Worm (Caenorhabditis elegans) whole organism, mixed stage, embryonic: ENCODE measurements around the gene him-14.

Experiments
- M03D4.4 ChIP-seq: sonication (generic microtip); optimal IDR thresholded peaks from 2 replicates; lab custom pipeline; 2017; ENCODE audit warnings: mild to moderate bottlenecking, missing genetic modification characterization, missing compliant biosample characterization
- bed-3 ChIP-seq: fragments of 200-800 bp; sonication (Bioruptor generic); optimal IDR thresholded peaks from 3 replicates; lab custom pipeline; 2018; ENCODE audit warnings: mild to moderate bottlenecking, missing genetic modification characterization, moderate library complexity, missing compliant biosample characterization
- blmp-1 ChIP-seq: fragments of 150-350 bp; optimal IDR thresholded peaks from 2 replicates; lab custom pipeline; 2014; ENCODE audit warnings: missing biosample characterization, missing genetic modification characterization
- ceh-39 ChIP-seq: fragments of 150-350 bp; optimal IDR thresholded peaks from 2 replicates; lab custom pipeline; 2014; ENCODE audit warnings: missing biosample characterization, missing genetic modification characterization
- ceh-43 ChIP-seq: fragments of 200-800 bp; sonication (Bioruptor generic); optimal IDR thresholded peaks from 2 replicates; lab custom pipeline; 2018; ENCODE audit warnings: mild to moderate bottlenecking, missing genetic modification characterization, moderate library complexity, missing compliant biosample characterization
- ceh-83 ChIP-seq: fragments of 200-800 bp; sonication (Bioruptor generic); optimal IDR thresholded peaks from 2 replicates; lab custom pipeline; 2018; ENCODE audit warnings: mild to moderate bottlenecking, missing genetic modification characterization, missing compliant biosample characterization
- ces-1 ChIP-seq: fragments of 150-350 bp; optimal IDR thresholded peaks from 2 replicates; lab custom pipeline; 2014; ENCODE audit warnings: missing biosample characterization, missing genetic modification reagents, missing genetic modification characterization
- cnd-1 ChIP-seq: fragments of 200-800 bp; sonication (Bioruptor generic); optimal IDR thresholded peaks from 2 replicates; lab custom pipeline; 2018; ENCODE audit warnings: mild to moderate bottlenecking, missing genetic modification characterization, missing compliant biosample characterization
- drap-1 ChIP-seq: fragments of 200-800 bp; sonication (Bioruptor generic); optimal IDR thresholded peaks from 3 replicates; lab custom pipeline; 2018; ENCODE audit warnings: mild to moderate bottlenecking, missing genetic modification characterization, missing compliant biosample characterization
- elt-1 ChIP-seq: sonication (generic microtip); optimal IDR thresholded peaks from 2 replicates; lab custom pipeline; 2017; ENCODE audit warnings: missing genetic modification characterization, mild to moderate bottlenecking, missing compliant biosample characterization, antibody characterized with exemption, moderate library complexity, borderline replicate concordance; ENCODE audit not compliant: insufficient read depth
- elt-3 ChIP-seq: fragments of 150-350 bp; optimal IDR thresholded peaks from 2 replicates; lab custom pipeline; 2014; ENCODE audit warnings: missing biosample characterization, missing genetic modification characterization
- flh-1 ChIP-seq: fragments of 200-800 bp; sonication (Bioruptor generic); optimal IDR thresholded peaks from 2 replicates; lab custom pipeline; 2018; ENCODE audit warnings: mild to moderate bottlenecking, missing genetic modification characterization, moderate library complexity, missing compliant biosample characterization
- ham-2 ChIP-seq: fragments of 200-800 bp; sonication (Bioruptor generic); optimal IDR thresholded peaks from 2 replicates; lab custom pipeline; 2018; ENCODE audit warnings: mild to moderate bottlenecking, missing genetic modification characterization, missing compliant biosample characterization
- hlh-1 ChIP-seq: fragments of 150-350 bp; optimal IDR thresholded peaks from 2 replicates; lab custom pipeline; 2014; ENCODE audit warnings: missing biosample characterization, missing genetic modification reagents, missing genetic modification characterization
- lin-13 ChIP-seq: fragments of 150-350 bp; optimal IDR thresholded peaks from 2 replicates; lab custom pipeline; 2014; ENCODE audit warnings: missing biosample characterization, missing genetic modification characterization
- lin-32 ChIP-seq: fragments of 200-800 bp; sonication (Bioruptor generic); optimal IDR thresholded peaks from 2 replicates; lab custom pipeline; 2018; ENCODE audit warnings: mild to moderate bottlenecking, missing genetic modification characterization, missing compliant biosample characterization
- lsy-2 ChIP-seq: fragments of 150-350 bp; optimal IDR thresholded peaks from 2 replicates; lab custom pipeline; 2014; ENCODE audit warnings: missing biosample characterization, missing genetic modification characterization
- mab-5 ChIP-seq: fragments of 150-350 bp; optimal IDR thresholded peaks from 2 replicates; lab custom pipeline; 2014; ENCODE audit warnings: missing biosample characterization, missing genetic modification characterization
- mep-1 ChIP-seq: fragments of 150-350 bp; optimal IDR thresholded peaks from 2 replicates; lab custom pipeline; 2017; ENCODE audit warnings: missing biosample characterization, missing genetic modification reagents, missing genetic modification characterization, inconsistent platforms
- mls-2 ChIP-seq: sonication (generic microtip); optimal IDR thresholded peaks from 2 replicates; lab custom pipeline; 2016; ENCODE audit warnings: mild to moderate bottlenecking, missing genetic modification characterization, moderate library complexity, missing compliant biosample characterization
- nhr-12 ChIP-seq: fragments of 150-350 bp; optimal IDR thresholded peaks from 2 replicates; lab custom pipeline; 2014; ENCODE audit warnings: missing biosample characterization, missing genetic modification characterization
- nhr-2 ChIP-seq: fragments of 150-350 bp; optimal IDR thresholded peaks from 2 replicates; lab custom pipeline; 2014; ENCODE audit warnings: missing biosample characterization, missing genetic modification characterization
- nhr-237 ChIP-seq: fragments of 150-350 bp; optimal IDR thresholded peaks from 2 replicates; lab custom pipeline; 2014; ENCODE audit warnings: missing biosample characterization, missing genetic modification characterization
- nhr-28 ChIP-seq: fragments of 150-350 bp; optimal IDR thresholded peaks from 2 replicates; lab custom pipeline; 2014; ENCODE audit warnings: missing biosample characterization, missing genetic modification characterization
- nhr-76 ChIP-seq: sonication (generic microtip); optimal IDR thresholded peaks from 2 replicates; lab custom pipeline; 2017; ENCODE audit warnings: missing biosample characterization, missing genetic modification characterization
- pha-4 ChIP-seq: fragments of 150-350 bp; optimal IDR thresholded peaks from 2 replicates; lab custom pipeline; 2018; ENCODE audit warnings: missing biosample characterization, missing genetic modification reagents, missing genetic modification characterization
- sem-2 ChIP-seq: fragments of 200-800 bp; sonication (Bioruptor generic); optimal IDR thresholded peaks from 2 replicates; lab custom pipeline; 2018; ENCODE audit warnings: mild to moderate bottlenecking, missing genetic modification characterization, missing compliant biosample characterization
- snpc-4 ChIP-seq: fragments of 150-350 bp; optimal IDR thresholded peaks from 2 replicates; lab custom pipeline; 2014; ENCODE audit warnings: missing biosample characterization, missing genetic modification characterization
- sptf-1 ChIP-seq: sonication (generic microtip); optimal IDR thresholded peaks from 2 replicates; lab custom pipeline; 2017; ENCODE audit warnings: mild to moderate bottlenecking, missing genetic modification characterization, moderate library complexity, missing compliant biosample characterization
- tbx-8 ChIP-seq: fragments of 200-800 bp; sonication (Bioruptor generic); optimal IDR thresholded peaks from 2 replicates; lab custom pipeline; 2018; ENCODE audit warnings: mild to moderate bottlenecking, missing genetic modification characterization, moderate library complexity, missing compliant biosample characterization
- unc-120 ChIP-seq: sonication (generic microtip); optimal IDR thresholded peaks from 2 replicates; lab custom pipeline; 2017; ENCODE audit warnings: missing genetic modification characterization, missing compliant biosample characterization; ENCODE audit not compliant: poor library complexity, severe bottlenecking
- unc-39 ChIP-seq: fragments of 150-350 bp; optimal IDR thresholded peaks from 2 replicates; lab custom pipeline; 2014; ENCODE audit warnings: missing biosample characterization, missing genetic modification characterization
- unc-62 ChIP-seq: fragments of 150-350 bp; optimal IDR thresholded peaks from 2 replicates; lab custom pipeline; 2014; ENCODE audit warnings: missing biosample characterization, missing genetic modification reagents, missing genetic modification characterization
- zip-8 ChIP-seq: fragments of 150-350 bp; optimal IDR thresholded peaks from 2 replicates; lab custom pipeline; 2014; ENCODE audit warnings: missing biosample characterization, missing genetic modification characterization
- ztf-11 ChIP-seq: fragments of 150-350 bp; optimal IDR thresholded peaks from 2 replicates; lab custom pipeline; 2014; ENCODE audit warnings: missing biosample characterization, missing genetic modification characterization

The him-14 gene

ce11 chrII:7112780-7113179 lies 43.0 kb upstream of the him-14 start, which contains the start of gene F10E7.6:
F10E7.6 (plus strand) TSS chrII:7113080.
- TF ChIP-seq zip-8 (tag; lab: Kevin White, UChicago) (no peak), ztf-11 (tag; lab: Kevin White, UChicago) (no peak), nhr-28 (no peak), ceh-43 (GFP tag; lab: Kevin White, UChicago) (no peak), sem-2 (GFP tag; lab: Kevin White, UChicago) (no peak), bed-3 (GFP tag; lab: Kevin White, UChicago) (no peak), nhr-2 (tag; lab: Kevin White, UChicago) (no peak), nhr-76 (tag; lab: Kevin White, UChicago) (no peak), flh-1 (GFP tag; lab: Kevin White, UChicago) (no peak), mep-1 (no peak), pha-4 (tag; lab: Kevin White, UChicago) (no peak), ceh-83 (GFP tag; lab: Kevin White, UChicago) (no peak), hlh-1 (no peak), blmp-1 (no peak), lin-13 (tag; lab: Kevin White, UChicago) (no peak), elt-1 (no peak), nhr-12 (tag; lab: Kevin White, UChicago) (no peak), lin-32 (no peak)

- TF ChIP-seq cnd-1 (tag; lab: Kevin White, UChicago) (no peak), nhr-237 (tag; lab: Kevin White, UChicago) (peak; percentile 37), hlh-1 (no peak), zip-8 (tag; lab: Kevin White, UChicago) (no peak), nhr-28 (no peak), unc-39 (tag; lab: Kevin White, UChicago) (no peak), pha-4 (tag; lab: Kevin White, UChicago) (no peak), ceh-39 (tag; lab: Kevin White, UChicago) (no peak), mep-1 (peak; percentile 24), ces-1 (GFP tag; lab: Kevin White, UChicago) (no peak), bed-3 (GFP tag; lab: Kevin White, UChicago) (no peak), ceh-83 (GFP tag; lab: Kevin White, UChicago) (peak; percentile 14), mls-2 (tag; lab: Kevin White, UChicago) (no peak), unc-120 (tag; lab: Kevin White, UChicago) (peak; percentile 22), lsy-2 (peak; percentile 98), drap-1 (GFP tag; lab: Kevin White, UChicago) (no peak), mab-5 (tag; lab: Kevin White, UChicago) (no peak), nhr-12 (tag; lab: Kevin White, UChicago) (no peak), snpc-4 (tag; lab: Kevin White, UChicago) (no peak), nhr-76 (tag; lab: Kevin White, UChicago) (no peak), ham-2 (no peak), lin-32 (no peak), lin-13 (tag; lab: Kevin White, UChicago) (peak; percentile 57), tbx-8 (GFP tag; lab: Kevin White, UChicago) (no peak), flh-1 (GFP tag; lab: Kevin White, UChicago) (no peak), unc-62 (peak; percentile 3), blmp-1 (no peak), nhr-2 (tag; lab: Kevin White, UChicago) (no peak), M03D4.4 (tag; lab: Kevin White, UChicago) (no peak), sptf-1 (tag; lab: Kevin White, UChicago) (no peak), elt-3 (tag; lab: Kevin White, UChicago) (no peak), sem-2 (GFP tag; lab: Kevin White, UChicago) (no peak), elt-1 (no peak), ceh-43 (GFP tag; lab: Kevin White, UChicago) (no peak), ztf-11 (tag; lab: Kevin White, UChicago) (no peak)
Measured at ce11 chrII:7111657-7112049, 41.9 kb upstream of the him-14 start, which contains the start of gene F10E7.5. F10E7.5 (plus strand) TSS chrII:7111978.

ce11 chrII:7111012-7111656 lies 41.4 kb upstream of the him-14 start:
- TF ChIP-seq ces-1 (GFP tag; lab: Kevin White, UChicago) = peak; percentile 59
- TF ChIP-seq sptf-1 (tag; lab: Kevin White, UChicago) = no peak
